Fruit fly (Drosophila melanogaster): ENCODE measurements around the gene CG10375.

The CG10375 gene

DNA sequence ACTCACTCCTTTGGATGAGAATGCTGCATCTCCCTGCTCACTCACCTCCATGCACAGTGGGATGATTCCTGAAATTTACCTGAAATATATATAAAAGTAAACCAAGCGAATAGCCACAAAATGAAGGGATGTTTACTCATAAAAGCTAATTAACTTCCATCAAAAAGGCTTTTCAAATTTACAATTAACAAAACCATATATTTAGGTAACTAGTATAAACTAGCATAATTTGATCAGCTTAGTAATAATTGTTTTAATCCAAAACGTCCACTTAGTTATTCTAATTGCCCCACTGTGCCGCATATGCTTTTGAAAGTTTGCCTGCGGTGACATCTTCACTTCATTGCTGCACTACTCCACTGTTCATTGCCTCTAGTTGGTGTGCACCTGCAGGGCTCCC lies 16.4 kb downstream of the CG10375 start (continued):
- no peak for TF ChIP-seq pzg (GFP tag; optimal IDR thresholded peaks at IDR 0.05)
- TF ChIP-seq corto (GFP tag; optimal IDR thresholded peaks at IDR 0.05): peak; percentile 31
- TF ChIP-seq phol (tag; optimal IDR thresholded peaks at IDR 0.05): peak; percentile 91
- peak; percentile 59 for TF ChIP-seq nau (GFP tag; optimal IDR thresholded peaks at IDR 0.05)
- TF ChIP-seq CG3847 (GFP tag; IDR thresholded peaks at IDR 0.05): peak; percentile 50
- TF ChIP-seq inv (GFP tag; IDR thresholded peaks at IDR 0.05; ENCODE audit: partially characterized antibody): no peak
- peak; percentile 86 for TF ChIP-seq unpg (GFP tag; optimal IDR thresholded peaks at IDR 0.05)
- TF ChIP-seq Blimp-1 (GFP tag; optimal IDR thresholded peaks at IDR 0.05): peak; percentile 89
- TF ChIP-seq danr (GFP tag; IDR thresholded peaks at IDR 0.05): peak; percentile 46; the same call in 1 of the 2 replicates
- TF ChIP-seq Xbp1 (GFP tag; optimal IDR thresholded peaks at IDR 0.05): peak; percentile 76
- peak; percentile 32 for TF ChIP-seq CG8281 (tag; optimal IDR thresholded peaks at IDR 0.05)
- peak; percentile 75 for TF ChIP-seq CG6654 (GFP tag; optimal IDR thresholded peaks at IDR 0.05)
- peak; percentile 34; the same call in 1 of the 2 replicates for TF ChIP-seq Awh (GFP tag; IDR thresholded peaks at IDR 0.05)
- TF ChIP-seq run (tag; optimal IDR thresholded peaks at IDR 0.05): peak; percentile 53
- no peak for TF ChIP-seq CG1792 (GFP tag; optimal IDR thresholded peaks at IDR 0.05)
- peak; percentile 72 for TF ChIP-seq Ptx1 (GFP tag; IDR thresholded peaks at IDR 0.05)
- TF ChIP-seq CG13424 (tag; optimal IDR thresholded peaks at IDR 0.05): peak; percentile 76
- TF ChIP-seq CG17385 (GFP tag; optimal IDR thresholded peaks at IDR 0.05): peak; percentile 60
- peak; percentile 71 for TF ChIP-seq CG30431 (GFP tag; optimal IDR thresholded peaks at IDR 0.05)
- TF ChIP-seq Deaf1 (tag; optimal IDR thresholded peaks at IDR 0.05): peak; percentile 46
- no peak for TF ChIP-seq repo (GFP tag; optimal IDR thresholded peaks at IDR 0.05)
- TF ChIP-seq CG6689 (GFP tag; IDR thresholded peaks at IDR 0.05): peak; percentile 80
- TF ChIP-seq slbo (GFP tag; IDR thresholded peaks at IDR 0.05): peak; percentile 62
- TF ChIP-seq dan (GFP tag; IDR thresholded peaks at IDR 0.05): no peak
- TF ChIP-seq CG14860 (GFP tag; IDR thresholded peaks at IDR 0.05; ENCODE audit: partially characterized antibody): no peak
- peak; percentile 35 for TF ChIP-seq CG4328 (GFP tag; optimal IDR thresholded peaks at IDR 0.05)
- TF ChIP-seq CG2199 (GFP tag; IDR thresholded peaks at IDR 0.05): peak; percentile 29; the same call in 1 of the 3 replicates
- peak; percentile 76 for TF ChIP-seq CG7556 (GFP tag; optimal IDR thresholded peaks at IDR 0.05)
- TF ChIP-seq tin (GFP tag; optimal IDR thresholded peaks at IDR 0.05): peak; percentile 62
- no peak for TF ChIP-seq CG10543 (GFP tag; optimal IDR thresholded peaks at IDR 0.05)
- TF ChIP-seq Scr (GFP tag; IDR thresholded peaks at IDR 0.05; ENCODE audit: partially characterized antibody): no peak
- TF ChIP-seq Asciz (GFP tag; optimal IDR thresholded peaks at IDR 0.05): peak; percentile 71
- peak; percentile 10 for TF ChIP-seq CG9876 (GFP tag; optimal IDR thresholded peaks at IDR 0.05)
- 0 out of 2 replicates have a peak, but pooled peaks have one; percentile 33 for TF ChIP-seq CG6272 (GFP tag; IDR thresholded peaks at IDR 0.05)
- peak; percentile 93 for TF ChIP-seq nmo (GFP tag; optimal IDR thresholded peaks at IDR 0.05)
- TF ChIP-seq CG18619 (GFP tag; optimal IDR thresholded peaks at IDR 0.05): peak; percentile 50
- TF ChIP-seq CG17802 (tag; optimal IDR thresholded peaks at IDR 0.05): peak; percentile 43
- TF ChIP-seq gro (GFP tag; optimal IDR thresholded peaks at IDR 0.05): no peak
- peak; percentile 34; the same call in 2 of the 3 replicates for TF ChIP-seq tgo (GFP tag; IDR thresholded peaks at IDR 0.05)
- peak; percentile 74 for TF ChIP-seq row (GFP tag; IDR thresholded peaks at IDR 0.05)
- peak; percentile 56 for TF ChIP-seq CG10654 (GFP tag; optimal IDR thresholded peaks at IDR 0.05)
- peak; percentile 39 for TF ChIP-seq Side (GFP tag; optimal IDR thresholded peaks at IDR 0.05)
- TF ChIP-seq CG10209 (GFP tag; optimal IDR thresholded peaks at IDR 0.05): peak; percentile 76
- no peak for TF ChIP-seq CG16813 (GFP tag; IDR thresholded peaks at IDR 0.05; ENCODE audit: partially characterized antibody)
- peak; percentile 73; the same call in 2 of the 3 replicates for TF ChIP-seq CG34422 (GFP tag; IDR thresholded peaks at IDR 0.05)
- TF ChIP-seq CG3281 (GFP tag; optimal IDR thresholded peaks at IDR 0.05): peak; percentile 42
- no peak for TF ChIP-seq CG7963 (GFP tag; IDR thresholded peaks at IDR 0.05; ENCODE audit: partially characterized antibody)
- peak; percentile 73 for TF ChIP-seq nerfin-1 (tag; optimal IDR thresholded peaks at IDR 0.05)
- peak; percentile 36 for TF ChIP-seq CG9609 (GFP tag; optimal IDR thresholded peaks at IDR 0.05)
- no peak for TF ChIP-seq insv (GFP tag; optimal IDR thresholded peaks at IDR 0.05)

Data from whole organism, embryonic.